Comparison of ENCODE assay signal across 3 worm cellular contexts in the genomic region with DNA sequence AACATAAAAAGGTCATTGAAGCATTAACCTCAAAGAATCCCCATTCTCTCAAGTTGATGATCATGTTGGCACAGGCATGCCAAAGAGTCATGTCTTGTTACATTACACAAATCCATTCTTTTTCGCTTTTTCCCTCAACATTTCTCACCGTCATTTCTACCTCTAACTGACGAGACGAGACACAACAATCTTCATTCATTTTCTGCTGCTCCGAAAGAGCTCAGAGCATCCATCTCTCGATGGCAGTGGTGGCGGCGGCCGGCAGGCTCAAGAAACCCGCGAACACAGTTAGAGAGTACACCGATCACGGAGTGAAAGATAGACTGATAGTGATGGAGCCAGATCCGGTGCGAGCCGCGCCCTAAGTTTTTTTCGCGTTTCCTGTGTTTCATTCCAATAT.
TF ChIP-seq lines count a peak whose summit lies in the region.

No protein-coding gene starts in this region.

TF ChIP-seq in whole organism, L1 larva, 84 proteins besides CTCF, POLR2A, EP300 and RAD21 (continued from another document):
- TF ChIP-seq snu-23 (GFP tag; optimal IDR thresholded peaks at IDR 0.05; lab: Kevin White, UChicago) (peak; percentile 23), mab-9 (GFP tag; IDR thresholded peaks at IDR 0.05; lab: Robert Waterston, UW) (no peak), xbp-1 (tag; optimal IDR thresholded peaks at IDR 0.05; lab: Kevin White, UChicago) (no peak), nhr-19 (GFP tag; conservative IDR thresholded peaks at IDR 0.05; lab: Robert Waterston, UW) (0 out of 2 replicates have a peak, but pooled peaks have one; percentile 10), unc-130 (tag; optimal IDR thresholded peaks at IDR 0.05; lab: Kevin White, UChicago) (peak; percentile 10), nhr-76 (tag; optimal IDR thresholded peaks at IDR 0.05; lab: Kevin White, UChicago) (no peak), nhr-90 (tag; optimal IDR thresholded peaks at IDR 0.05; lab: Kevin White, UChicago; ENCODE audit: poor library complexity) (no peak), lin-14 (GFP tag; optimal IDR thresholded peaks at IDR 0.05; lab: Kevin White, UChicago) (peak; percentile 70), hlh-4 (tag; optimal IDR thresholded peaks at IDR 0.05; lab: Kevin White, UChicago) (no peak), fkh-4 (tag; optimal IDR thresholded peaks at IDR 0.05; lab: Kevin White, UChicago; ENCODE audit: borderline replicate concordance) (no peak)

TF ChIP-seq in whole organism, L2 larva, 48 proteins besides CTCF, POLR2A, EP300 and RAD21 (continued from another document):
- TF ChIP-seq sma-9 (GFP tag; optimal IDR thresholded peaks at IDR 0.05; lab: Kevin White, UChicago), result no peak
- no peak for TF ChIP-seq sma-9 (tag; optimal IDR thresholded peaks at IDR 0.05; lab: Kevin White, UChicago)
- no peak for TF ChIP-seq mab-5 (tag; optimal IDR thresholded peaks at IDR 0.05; lab: Kevin White, UChicago)

TF ChIP-seq in whole organism, L4 larva, 104 proteins besides CTCF, POLR2A, EP300 and RAD21 (continued from another document):
- no peak for TF ChIP-seq lin-13 (GFP tag; optimal IDR thresholded peaks at IDR 0.05; lab: Kevin White, UChicago)
- TF ChIP-seq dve-1 (tag; optimal IDR thresholded peaks at IDR 0.05; lab: Kevin White, UChicago; ENCODE audit: insufficient read depth), result no peak
- TF ChIP-seq lim-7 (GFP tag; IDR thresholded peaks at IDR 0.05; lab: Robert Waterston, UW), result no peak
- TF ChIP-seq daf-8 (GFP tag; IDR thresholded peaks at IDR 0.05; lab: Robert Waterston, UW), result no peak
- 0 out of 2 replicates have a peak, but pooled peaks have one; percentile 10 for TF ChIP-seq ctbp-1 (GFP tag; IDR thresholded peaks at IDR 0.05; lab: Robert Waterston, UW)
- TF ChIP-seq aha-1 (tag; lab: Kevin White, UChicago), result no peak
- TF ChIP-seq duxl-1 (tag; optimal IDR thresholded peaks at IDR 0.05; lab: Kevin White, UChicago; ENCODE audit: poor library complexity), result no peak
- peak; percentile 41 for TF ChIP-seq nhr-11 (tag; optimal IDR thresholded peaks at IDR 0.05; lab: Kevin White, UChicago)
- no peak for TF ChIP-seq nhr-111 (GFP tag; optimal IDR thresholded peaks at IDR 0.05; lab: Kevin White, UChicago)
- TF ChIP-seq snpc-4 (tag; optimal IDR thresholded peaks at IDR 0.05; lab: Kevin White, UChicago), result no peak
- no peak for TF ChIP-seq pha-4 (GFP tag; IDR thresholded peaks at IDR 0.05; lab: Robert Waterston, UW)
- no peak for TF ChIP-seq pha-4 (tag; optimal IDR thresholded peaks at IDR 0.05; lab: Kevin White, UChicago)
- TF ChIP-seq snpc-1.2 (GFP tag; IDR thresholded peaks at IDR 0.05; lab: Robert Waterston, UW), result no peak
- peak; percentile 50 for TF ChIP-seq hlh-11 (tag; optimal IDR thresholded peaks at IDR 0.05; lab: Kevin White, UChicago)
- TF ChIP-seq hmg-1.1 (GFP tag; IDR thresholded peaks at IDR 0.05; lab: Robert Waterston, UW), result no peak
- TF ChIP-seq lin-29 (GFP tag; IDR thresholded peaks at IDR 0.05; lab: Robert Waterston, UW), result no peak
- TF ChIP-seq ztf-11 (tag; optimal IDR thresholded peaks at IDR 0.05; lab: Kevin White, UChicago), result no peak
- no peak for TF ChIP-seq ztf-7 (tag; optimal IDR thresholded peaks at IDR 0.05; lab: Kevin White, UChicago)
- TF ChIP-seq ceh-32 (tag; optimal IDR thresholded peaks at IDR 0.05; lab: Kevin White, UChicago; ENCODE audit: poor library complexity), result no peak
- TF ChIP-seq ceh-20 (GFP tag; IDR thresholded peaks at IDR 0.05; lab: Robert Waterston, UW), result no peak
- TF ChIP-seq mes-2 (tag; optimal IDR thresholded peaks at IDR 0.05; lab: Kevin White, UChicago; ENCODE audit: poor library complexity, severe bottlenecking), result no peak
- TF ChIP-seq T20F7.1 (GFP tag; optimal IDR thresholded peaks at IDR 0.05; lab: Kevin White, UChicago), result no peak
- no peak for TF ChIP-seq daf-12 (tag; optimal IDR thresholded peaks at IDR 0.05; lab: Kevin White, UChicago)
- TF ChIP-seq cey-2 (tag; optimal IDR thresholded peaks at IDR 0.05; lab: Kevin White, UChicago; ENCODE audit: borderline replicate concordance, insufficient read depth), result no peak
- TF ChIP-seq zfp-3 (GFP tag; conservative IDR thresholded peaks at IDR 0.05; lab: Robert Waterston, UW), result 0 out of 2 replicates have a peak, but pooled peaks have one; percentile 34
- no peak for TF ChIP-seq mxl-3 (GFP tag; optimal IDR thresholded peaks at IDR 0.05; lab: Kevin White, UChicago)
- no peak for TF ChIP-seq ama-1 (optimal IDR thresholded peaks at IDR 0.05; lab: Kevin White, UChicago)
- TF ChIP-seq spr-3 (GFP tag; optimal IDR thresholded peaks at IDR 0.05; lab: Kevin White, UChicago), result no peak
- no peak for TF ChIP-seq nhr-41 (GFP tag; IDR thresholded peaks at IDR 0.05; lab: Robert Waterston, UW)
- TF ChIP-seq tra-1 (GFP tag; IDR thresholded peaks at IDR 0.05; lab: Robert Waterston, UW), result no peak
- no peak for TF ChIP-seq hlh-30 (tag; optimal IDR thresholded peaks at IDR 0.05; lab: Kevin White, UChicago; ENCODE audit: insufficient read depth)
- no peak for TF ChIP-seq zag-1 (tag; optimal IDR thresholded peaks at IDR 0.05; lab: Kevin White, UChicago)
- TF ChIP-seq nhr-42 (GFP tag; IDR thresholded peaks at IDR 0.05; lab: Robert Waterston, UW), result no peak
- TF ChIP-seq nhr-10 (tag; optimal IDR thresholded peaks at IDR 0.05; lab: Kevin White, UChicago), result no peak
- no peak for TF ChIP-seq mep-1 (tag; optimal IDR thresholded peaks at IDR 0.05; lab: Kevin White, UChicago)
- no peak for TF ChIP-seq lin-39 (tag; optimal IDR thresholded peaks at IDR 0.05; lab: Kevin White, UChicago)
- no peak for TF ChIP-seq rbr-2 (tag; optimal IDR thresholded peaks at IDR 0.05; lab: Kevin White, UChicago)
- no peak for TF ChIP-seq F10B5.3 (tag; optimal IDR thresholded peaks at IDR 0.05; lab: Kevin White, UChicago)
- TF ChIP-seq madf-5 (GFP tag; IDR thresholded peaks at IDR 0.05; lab: Robert Waterston, UW), result no peak
- no peak for TF ChIP-seq tag-97 (GFP tag; IDR thresholded peaks at IDR 0.05; lab: Robert Waterston, UW)
- TF ChIP-seq nhr-76 (tag; optimal IDR thresholded peaks at IDR 0.05; lab: Kevin White, UChicago), result no peak
- no peak for TF ChIP-seq nhr-28 (tag; optimal IDR thresholded peaks at IDR 0.05; lab: Kevin White, UChicago)
- TF ChIP-seq pqm-1 (tag; optimal IDR thresholded peaks at IDR 0.05; lab: Kevin White, UChicago), result no peak
- TF ChIP-seq unc-62 (GFP tag; optimal IDR thresholded peaks at IDR 0.05 in 1 of 2; lab: Kevin White, UChicago), result peak in 1 of 2 experiments; percentile 65
- no peak for TF ChIP-seq unc-62 (tag; optimal IDR thresholded peaks at IDR 0.05; lab: Kevin White, UChicago)
- no peak for TF ChIP-seq ZK337.2 (GFP tag; IDR thresholded peaks at IDR 0.05; lab: Robert Waterston, UW)
- no peak for TF ChIP-seq lin-38 (GFP tag; IDR thresholded peaks at IDR 0.05; lab: Robert Waterston, UW)
- TF ChIP-seq ceh-28 (tag; optimal IDR thresholded peaks at IDR 0.05; lab: Kevin White, UChicago), result no peak
